Fruit fly (Drosophila melanogaster) whole organism, embryonic: ENCODE results near the gene dachs.

ENCODE experiments used
- Ada2b ChIP-seq: fragments of 200-800 bp; sonication (Bioruptor generic); IDR thresholded peaks from 2 replicates; pipeline ENCODE4 v1.3.6; 2022; ENCODE audit warnings: missing biosample characterization, missing genetic modification characterization
- Bdp1 ChIP-seq: fragments of 200-800 bp; sonication (Bioruptor generic); optimal IDR thresholded peaks from 3 replicates; lab custom pipeline; 2016; ENCODE audit warnings: missing biosample characterization, missing genetic modification characterization
- C15 ChIP-seq: fragments of 200-800 bp; sonication (Bioruptor generic); IDR thresholded peaks from 3 replicates; pipeline ENCODE4 v1.3.6; 2022; ENCODE audit warnings: missing biosample characterization, missing genetic modification characterization
- CG1024 ChIP-seq: fragments of 200-800 bp; sonication (Bioruptor generic); IDR thresholded peaks from 2 replicates; pipeline ENCODE4 v1.3.6; 2022; ENCODE audit warnings: missing biosample characterization, missing genetic modification characterization
- CG11085 ChIP-seq: fragments of 200-800 bp; sonication (Bioruptor generic); IDR thresholded peaks from 2 replicates; pipeline ENCODE4 v1.3.6; 2022; ENCODE audit warnings: missing biosample characterization, missing genetic modification characterization
- CG14860 ChIP-seq: fragments of 200-800 bp; sonication (Bioruptor generic); IDR thresholded peaks from 3 replicates; pipeline ENCODE4 v1.3.6; 2022; ENCODE audit warnings: missing biosample characterization, missing genetic modification characterization; ENCODE audit not compliant: partially characterized antibody
- CG1602 ChIP-seq: fragments of 200-800 bp; sonication (Bioruptor generic); optimal IDR thresholded peaks from 3 replicates; lab custom pipeline; 2016; ENCODE audit warnings: missing biosample characterization, missing genetic modification characterization
- CG1647 ChIP-seq: fragments of 200-800 bp; sonication (Bioruptor generic); optimal IDR thresholded peaks from 3 replicates; lab custom pipeline; 2016; ENCODE audit warnings: missing biosample characterization, missing genetic modification characterization
- CG17328 ChIP-seq: fragments of 200-800 bp; sonication (Bioruptor generic); IDR thresholded peaks from 2 replicates; pipeline ENCODE4 v1.3.6; 2022; ENCODE audit warnings: missing biosample characterization, missing genetic modification characterization
- CG17385 ChIP-seq: fragments of 200-800 bp; sonication (Bioruptor generic); optimal IDR thresholded peaks from 3 replicates; lab custom pipeline; 2018; ENCODE audit warnings: missing biosample characterization, mild to moderate bottlenecking, missing genetic modification characterization
- CG17612 ChIP-seq: fragments of 200-800 bp; sonication (Bioruptor generic); IDR thresholded peaks from 2 replicates; pipeline ENCODE4 v1.3.6; 2022; ENCODE audit warnings: missing biosample characterization, missing genetic modification characterization
- CG2199 ChIP-seq: fragments of 200-800 bp; sonication (Bioruptor generic); IDR thresholded peaks from 3 replicates; pipeline ENCODE4 v1.3.6; 2022; ENCODE audit warnings: missing biosample characterization, missing genetic modification characterization
- CG3281 ChIP-seq: fragments of 200-800 bp; sonication (Bioruptor generic); optimal IDR thresholded peaks from 3 replicates; lab custom pipeline; 2017; ENCODE audit warnings: missing biosample characterization, mild to moderate bottlenecking, missing genetic modification characterization
- CG33213 ChIP-seq: fragments of 200-800 bp; sonication (Bioruptor generic); optimal IDR thresholded peaks from 3 replicates; lab custom pipeline; 2016; ENCODE audit warnings: missing biosample characterization, missing genetic modification characterization
- CG3407 ChIP-seq: fragments of 200-800 bp; sonication (Bioruptor generic); optimal IDR thresholded peaks from 2 replicates; lab custom pipeline; 2018; ENCODE audit warnings: missing biosample characterization, mild to moderate bottlenecking, missing genetic modification characterization
- CG34376 ChIP-seq: fragments of 200-800 bp; sonication (Bioruptor generic); optimal IDR thresholded peaks from 2 replicates; lab custom pipeline; 2018; ENCODE audit warnings: missing biosample characterization, mild to moderate bottlenecking, missing genetic modification characterization
- CG4328 ChIP-seq: fragments of 200-800 bp; sonication (Bioruptor generic); optimal IDR thresholded peaks from 3 replicates; lab custom pipeline; 2017; ENCODE audit warnings: missing biosample characterization, missing genetic modification reagents, missing genetic modification characterization
- CG7556 ChIP-seq: fragments of 200-800 bp; sonication (Bioruptor generic); optimal IDR thresholded peaks from 2 replicates; lab custom pipeline; 2017; ENCODE audit warnings: missing biosample characterization, mild to moderate bottlenecking, missing genetic modification characterization
- CG7839 ChIP-seq: fragments of 200-800 bp; sonication (Bioruptor generic); optimal IDR thresholded peaks from 3 replicates; lab custom pipeline; 2018; ENCODE audit warnings: missing biosample characterization, mild to moderate bottlenecking, missing genetic modification characterization, moderate library complexity
- CG7963 ChIP-seq: fragments of 200-800 bp; sonication (Bioruptor generic); IDR thresholded peaks from 3 replicates; pipeline ENCODE4 v1.3.6; 2022; ENCODE audit warnings: missing biosample characterization, missing genetic modification characterization; ENCODE audit not compliant: partially characterized antibody
- CG8290 ChIP-seq, 3 experiments: fragments of 200-800 bp; sonication (Bioruptor generic); optimal IDR thresholded peaks; 2 replicates each; lab custom pipeline; 2016 to 2019; ENCODE audit warnings: missing biosample characterization in 3 of 3, missing genetic modification characterization in 3 of 3, mild to moderate bottlenecking in 2 of 3, moderate library complexity in 1 of 3
- CG8359 ChIP-seq: fragments of 200-800 bp; sonication (Bioruptor generic); optimal IDR thresholded peaks from 2 replicates; lab custom pipeline; 2017; ENCODE audit warnings: missing biosample characterization, mild to moderate bottlenecking, missing genetic modification characterization, borderline replicate concordance
- CG8765 ChIP-seq: fragments of 200-800 bp; sonication (Bioruptor generic); IDR thresholded peaks from 2 replicates; pipeline ENCODE4 v1.3.6; 2022; ENCODE audit warnings: missing biosample characterization, missing genetic modification characterization
- Doc2 ChIP-seq: fragments of 200-800 bp; sonication (Bioruptor generic); IDR thresholded peaks from 2 replicates; pipeline ENCODE4 v1.3.6; 2022; ENCODE audit warnings: missing biosample characterization, missing genetic modification characterization
- Doc3 ChIP-seq: fragments of 200-800 bp; sonication (Bioruptor generic); IDR thresholded peaks from 3 replicates; pipeline ENCODE4 v1.3.6; 2022; ENCODE audit warnings: missing biosample characterization, missing genetic modification characterization; ENCODE audit not compliant: partially characterized antibody
- Dref ChIP-seq: fragments of 200-800 bp; sonication (Bioruptor generic); IDR thresholded peaks from 2 replicates; pipeline ENCODE4 v1.3.6; 2022; ENCODE audit warnings: missing biosample characterization, missing genetic modification characterization
- Gug ChIP-seq: fragments of 200-800 bp; sonication (Bioruptor generic); IDR thresholded peaks from 4 replicates; pipeline ENCODE4 v1.3.6; 2022; ENCODE audit warnings: missing biosample characterization, missing genetic modification characterization
- HLH3B ChIP-seq: fragments of 200-800 bp; sonication (Bioruptor generic); IDR thresholded peaks from 2 replicates; pipeline ENCODE4 v1.3.6; 2022; ENCODE audit warnings: missing biosample characterization, missing genetic modification characterization
- Hr51 ChIP-seq, 2 experiments: fragments of 200-800 bp; sonication (Bioruptor generic); optimal IDR thresholded peaks; 2 replicates in 1 of 2; 3 replicates in 1 of 2; lab custom pipeline; 2016 to 2018; ENCODE audit warnings: missing biosample characterization in 2 of 2, missing genetic modification characterization in 2 of 2, mild to moderate bottlenecking in 1 of 2, moderate library complexity in 1 of 2
- NFAT ChIP-seq: fragments of 200-800 bp; sonication (Bioruptor generic); IDR thresholded peaks from 2 replicates; pipeline ENCODE4 v1.3.6; 2022; ENCODE audit warnings: missing biosample characterization, missing genetic modification characterization
- NfI ChIP-seq: fragments of 200-800 bp; sonication (Bioruptor generic); optimal IDR thresholded peaks from 3 replicates; lab custom pipeline; 2018; ENCODE audit warnings: missing biosample characterization, mild to moderate bottlenecking, missing genetic modification characterization, moderate library complexity
- Optix ChIP-seq: fragments of 200-800 bp; sonication (Bioruptor generic); IDR thresholded peaks from 3 replicates; pipeline ENCODE4 v1.3.6; 2022; ENCODE audit warnings: missing biosample characterization, missing genetic modification characterization
- Rx ChIP-seq: fragments of 200-800 bp; sonication (Bioruptor generic); IDR thresholded peaks from 2 replicates; pipeline ENCODE4 v1.3.6; 2022; ENCODE audit warnings: missing biosample characterization, missing genetic modification characterization
- Usf ChIP-seq: fragments of 200-800 bp; sonication (Bioruptor generic); optimal IDR thresholded peaks from 2 replicates; lab custom pipeline; 2017; ENCODE audit warnings: missing genotype, missing biosample characterization, missing genetic modification characterization
- ab ChIP-seq: fragments of 200-800 bp; sonication (Bioruptor generic); optimal IDR thresholded peaks from 2 replicates; lab custom pipeline; 2016; ENCODE audit warnings: missing biosample characterization, missing genetic modification characterization
- ara ChIP-seq: fragments of 200-800 bp; sonication (Bioruptor generic); IDR thresholded peaks from 2 replicates; pipeline ENCODE4 v1.3.6; 2022; ENCODE audit warnings: missing biosample characterization, missing genetic modification characterization
- bbx ChIP-seq: fragments of 200-800 bp; sonication (Bioruptor generic); IDR thresholded peaks from 2 replicates; pipeline ENCODE4 v1.3.6; 2022; ENCODE audit warnings: missing biosample characterization, missing genetic modification characterization; ENCODE audit not compliant: partially characterized antibody
- bigmax ChIP-seq: fragments of 200-800 bp; sonication (Bioruptor generic); optimal IDR thresholded peaks from 2 replicates; lab custom pipeline; 2018; ENCODE audit warnings: missing biosample characterization, mild to moderate bottlenecking, missing genetic modification characterization
- bowl ChIP-seq: fragments of 200-800 bp; sonication (Bioruptor generic); IDR thresholded peaks from 2 replicates; pipeline ENCODE4 v1.3.6; 2022; ENCODE audit warnings: missing biosample characterization, missing genetic modification characterization
- cad ChIP-seq: fragments of >200 bp; optimal IDR thresholded peaks from 2 replicates; lab custom pipeline; 2017; ENCODE audit warnings: missing biosample characterization, missing genetic modification characterization
- cas ChIP-seq: fragments of 200-800 bp; sonication (Bioruptor generic); IDR thresholded peaks from 2 replicates; pipeline ENCODE4 v1.3.6; 2022; ENCODE audit warnings: missing biosample characterization, missing genetic modification characterization
- chinmo ChIP-seq: fragments of 200-800 bp; sonication (Bioruptor generic); IDR thresholded peaks from 4 replicates; pipeline ENCODE4 v1.3.6; 2022; ENCODE audit warnings: missing biosample characterization, missing genetic modification characterization; ENCODE audit not compliant: partially characterized antibody
- chm ChIP-seq: fragments of 200-800 bp; sonication (Bioruptor generic); IDR thresholded peaks from 2 replicates; pipeline ENCODE4 v1.3.6; 2022; ENCODE audit warnings: missing biosample characterization, missing genetic modification characterization
- cwo ChIP-seq: fragments of 200-800 bp; sonication (Bioruptor generic); optimal IDR thresholded peaks from 3 replicates; lab custom pipeline; 2017; ENCODE audit warnings: missing biosample characterization, missing genetic modification characterization, mild to moderate bottlenecking, moderate library complexity, missing genetic modification reagents
- emc ChIP-seq: fragments of 200-800 bp; sonication (Bioruptor generic); optimal IDR thresholded peaks from 2 replicates; lab custom pipeline; 2016; ENCODE audit warnings: missing biosample characterization, missing genetic modification characterization
- esg ChIP-seq: fragments of 200-800 bp; sonication (Bioruptor generic); conservative IDR thresholded peaks from 2 replicates; pipeline ENCODE4 v1.3.6; 2022; ENCODE audit warnings: missing biosample characterization, missing genetic modification characterization
- inv ChIP-seq: fragments of 200-800 bp; sonication (Bioruptor generic); IDR thresholded peaks from 2 replicates; pipeline ENCODE4 v1.3.6; 2022; ENCODE audit warnings: missing biosample characterization, missing genetic modification characterization; ENCODE audit not compliant: partially characterized antibody
- kay ChIP-seq: fragments of 200-800 bp; sonication (Bioruptor generic); optimal IDR thresholded peaks from 2 replicates; lab custom pipeline; 2016; ENCODE audit warnings: missing biosample characterization, missing genetic modification characterization
- odd ChIP-seq: fragments of 200-800 bp; sonication (Bioruptor generic); optimal IDR thresholded peaks from 2 replicates; lab custom pipeline; 2017; ENCODE audit warnings: missing biosample characterization, mild to moderate bottlenecking, missing genetic modification characterization
- schlank ChIP-seq: fragments of 200-800 bp; sonication (Bioruptor generic); optimal IDR thresholded peaks from 2 replicates; lab custom pipeline; 2018; ENCODE audit warnings: missing biosample characterization, mild to moderate bottlenecking, missing genetic modification characterization
- wdn ChIP-seq: fragments of 200-800 bp; sonication (Bioruptor generic); IDR thresholded peaks from 2 replicates; pipeline ENCODE4 v1.3.6; 2022; ENCODE audit warnings: missing biosample characterization, missing genetic modification characterization

dachs gene

dm6 chr2L:8485562-8485961 lies 18.9 kb downstream of the dachs start (continued):
- TF ChIP-seq cwo (GFP tag; lab: Kevin White, UChicago) (no peak), Ada2b (GFP tag; lab: Robert Waterston, UW) (no peak), Usf (GFP tag; lab: Kevin White, UChicago) (no peak), CG7963 (GFP tag; lab: Robert Waterston, UW) (no peak), CG8765 (GFP tag; lab: Robert Waterston, UW) (no peak), Gug (GFP tag; lab: Robert Waterston, UW) (no peak), CG1602 (no peak), CG7556 (no peak), Doc2 (GFP tag; lab: Robert Waterston, UW) (no peak), CG14860 (no peak), CG1024 (GFP tag; lab: Robert Waterston, UW) (no peak), inv (GFP tag; lab: Robert Waterston, UW) (peak; percentile 42; the same call in 1 of the 2 replicates), bbx (GFP tag; lab: Robert Waterston, UW) (peak; percentile 76), CG3281 (GFP tag; lab: Kevin White, UChicago) (peak; percentile 3), CG3407 (no peak), CG33213 (peak; percentile 7), Rx (GFP tag; lab: Robert Waterston, UW) (no peak), Doc3 (GFP tag; lab: Robert Waterston, UW) (peak; percentile 22; the same call in 1 of the 3 replicates), chinmo (GFP tag; lab: Robert Waterston, UW) (peak; percentile 50; the same call in 1 of the 4 replicates), Bdp1 (GFP tag; lab: Kevin White, UChicago) (peak; percentile 100), esg (no peak), ab (GFP tag; lab: Kevin White, UChicago) (no peak), CG1647 (GFP tag; lab: Kevin White, UChicago) (no peak), CG8290 (GFP tag; optimal IDR thresholded peaks at IDR 0.05; lab: Kevin White, UChicago) (no peak), CG8290 (tag; optimal IDR thresholded peaks at IDR 0.05; lab: Kevin White, UChicago) (no peak), CG8359 (GFP tag; lab: Kevin White, UChicago) (no peak), CG11085 (no peak), NFAT (GFP tag; lab: Robert Waterston, UW) (no peak; the same call in 1 of the 2 replicates), cas (GFP tag; lab: Robert Waterston, UW) (no peak), Hr51 (GFP tag; optimal IDR thresholded peaks at IDR 0.05; lab: Kevin White, UChicago) (no peak), Dref (GFP tag; lab: Robert Waterston, UW) (no peak), kay (no peak), chm (GFP tag; lab: Robert Waterston, UW) (0 out of 2 replicates have a peak, but pooled peaks have one; percentile 15), CG2199 (no peak), cad (no peak), NfI (no peak), CG34376 (GFP tag; lab: Kevin White, UChicago) (peak; percentile 29), CG17612 (GFP tag; lab: Robert Waterston, UW) (no peak), CG4328 (GFP tag; lab: Kevin White, UChicago) (no peak), bigmax (no peak), Optix (GFP tag; lab: Robert Waterston, UW) (no peak), wdn (GFP tag; lab: Robert Waterston, UW) (no peak), CG7839 (tag; lab: Kevin White, UChicago) (peak; percentile 22), odd (no peak), schlank (tag; lab: Kevin White, UChicago) (no peak), CG17385 (GFP tag; lab: Kevin White, UChicago) (no peak), bowl (GFP tag; lab: Robert Waterston, UW) (0 out of 2 replicates have a peak, but pooled peaks have one; percentile 24), CG17328 (no peak), C15 (GFP tag; lab: Robert Waterston, UW) (no peak), ara (no peak), emc (GFP tag; lab: Kevin White, UChicago) (no peak), HLH3B (GFP tag; lab: Robert Waterston, UW) (no peak)
